Fruit fly (Drosophila melanogaster) whole organism, embryonic: ENCODE data around the gene Dbp21E2.

ENCODE experiments used
- Antp ChIP-seq: fragments of 200-800 bp; sonication (Bioruptor generic); optimal IDR thresholded peaks from 3 replicates; lab custom pipeline; 2016; ENCODE audit warnings: missing biosample characterization, missing genetic modification characterization
- Atf-2 ChIP-seq: fragments of 200-800 bp; sonication (Bioruptor generic); optimal IDR thresholded peaks from 2 replicates; lab custom pipeline; 2016; ENCODE audit warnings: missing biosample characterization, missing genetic modification characterization
- CG10209 ChIP-seq: fragments of 200-800 bp; sonication (Bioruptor generic); optimal IDR thresholded peaks from 3 replicates; lab custom pipeline; 2017; ENCODE audit warnings: missing biosample characterization, mild to moderate bottlenecking, missing genetic modification characterization, missing genetic modification reagents
- CG1024 ChIP-seq: fragments of 200-800 bp; sonication (Bioruptor generic); IDR thresholded peaks from 2 replicates; pipeline ENCODE4 v1.3.6; 2022; ENCODE audit warnings: missing biosample characterization, missing genetic modification characterization
- CG10366 ChIP-seq: fragments of 200-800 bp; sonication (Bioruptor generic); IDR thresholded peaks from 2 replicates; pipeline ENCODE4 v1.3.6; 2022; ENCODE audit warnings: missing biosample characterization, missing genetic modification characterization
- CG11456 ChIP-seq: fragments of 200-800 bp; sonication (Bioruptor generic); IDR thresholded peaks from 3 replicates; pipeline ENCODE4 v1.3.6; 2022; ENCODE audit warnings: missing biosample characterization, missing genetic modification characterization
- CG11504 ChIP-seq: fragments of 200-800 bp; sonication (Bioruptor generic); optimal IDR thresholded peaks from 3 replicates; lab custom pipeline; 2019; ENCODE audit warnings: missing biosample characterization, mild to moderate bottlenecking, missing genetic modification characterization, moderate library complexity
- CG12236 ChIP-seq: fragments of 200-800 bp; sonication (Bioruptor generic); optimal IDR thresholded peaks from 2 replicates; lab custom pipeline; 2016; ENCODE audit warnings: missing biosample characterization, missing genetic modification characterization
- CG12659 ChIP-seq: fragments of 200-800 bp; sonication (Bioruptor generic); optimal IDR thresholded peaks from 3 replicates; lab custom pipeline; 2017; ENCODE audit warnings: mild to moderate bottlenecking, missing biosample characterization, missing genetic modification reagents, missing genetic modification characterization
- CG13624 ChIP-seq: fragments of 200-800 bp; sonication (Bioruptor generic); optimal IDR thresholded peaks from 2 replicates; lab custom pipeline; 2016; ENCODE audit warnings: missing biosample characterization, missing genetic modification characterization
- CG14710 ChIP-seq: fragments of 200-800 bp; sonication (Bioruptor generic); optimal IDR thresholded peaks from 3 replicates; lab custom pipeline; 2019; ENCODE audit warnings: missing biosample characterization, mild to moderate bottlenecking, missing genetic modification characterization, moderate library complexity
- CG14965 ChIP-seq: fragments of 200-800 bp; sonication (Bioruptor generic); optimal IDR thresholded peaks from 2 replicates; lab custom pipeline; 2016; ENCODE audit warnings: missing biosample characterization, missing genetic modification characterization, borderline replicate concordance
- CG15073 ChIP-seq: fragments of 200-800 bp; sonication (Bioruptor generic); optimal IDR thresholded peaks from 2 replicates; lab custom pipeline; 2016; ENCODE audit warnings: missing biosample characterization, missing genetic modification characterization
- CG15514 ChIP-seq: fragments of 200-800 bp; sonication (Bioruptor generic); optimal IDR thresholded peaks from 3 replicates; lab custom pipeline; 2017; ENCODE audit warnings: missing biosample characterization, missing genetic modification characterization, mild to moderate bottlenecking, moderate library complexity, missing genetic modification reagents
- CG15696 ChIP-seq: fragments of 200-800 bp; sonication (Bioruptor generic); optimal IDR thresholded peaks from 2 replicates; lab custom pipeline; 2019; ENCODE audit warnings: missing biosample characterization, mild to moderate bottlenecking, missing genetic modification characterization, moderate library complexity
- CG16863 ChIP-seq: fragments of 200-800 bp; sonication (Bioruptor generic); optimal IDR thresholded peaks from 3 replicates; lab custom pipeline; 2016; ENCODE audit warnings: missing biosample characterization, missing genetic modification characterization
- CG17186 ChIP-seq: fragments of 200-800 bp; sonication (Bioruptor generic); optimal IDR thresholded peaks from 3 replicates; lab custom pipeline; 2017; ENCODE audit warnings: missing biosample characterization, missing genetic modification reagents, missing genetic modification characterization
- CG18764 ChIP-seq: fragments of 200-800 bp; sonication (Bioruptor generic); optimal IDR thresholded peaks from 3 replicates; lab custom pipeline; 2016; ENCODE audit warnings: missing biosample characterization, missing genetic modification characterization
- CG2129 ChIP-seq: fragments of 200-800 bp; sonication (Bioruptor generic); IDR thresholded peaks from 2 replicates; pipeline ENCODE4 v1.3.6; 2022; ENCODE audit warnings: missing biosample characterization, missing genetic modification characterization; ENCODE audit not compliant: partially characterized antibody
- CG33213 ChIP-seq: fragments of 200-800 bp; sonication (Bioruptor generic); optimal IDR thresholded peaks from 3 replicates; lab custom pipeline; 2016; ENCODE audit warnings: missing biosample characterization, missing genetic modification characterization
- CG4282 ChIP-seq: fragments of 200-800 bp; sonication (Bioruptor generic); optimal IDR thresholded peaks from 2 replicates; lab custom pipeline; 2016; ENCODE audit warnings: missing biosample characterization, missing genetic modification characterization
- Dbx ChIP-seq: fragments of 200-800 bp; sonication (Bioruptor generic); IDR thresholded peaks from 3 replicates; pipeline ENCODE4 v1.3.6; 2022; ENCODE audit warnings: missing biosample characterization, missing genetic modification characterization
- Dip3 ChIP-seq: fragments of 200-800 bp; sonication (Bioruptor generic); optimal IDR thresholded peaks from 3 replicates; lab custom pipeline; 2016; ENCODE audit warnings: missing biosample characterization, missing genetic modification characterization
- Dp ChIP-seq: fragments of 200-800 bp; sonication (Bioruptor generic); optimal IDR thresholded peaks from 2 replicates; lab custom pipeline; 2018; ENCODE audit warnings: missing biosample characterization, mild to moderate bottlenecking, missing genetic modification characterization, moderate library complexity
- Elba2 ChIP-seq: fragments of 200-800 bp; sonication (Bioruptor generic); optimal IDR thresholded peaks from 3 replicates; lab custom pipeline; 2016; ENCODE audit warnings: missing biosample characterization, missing genetic modification characterization
- Ets97D ChIP-seq: fragments of 200-800 bp; sonication (Bioruptor generic); optimal IDR thresholded peaks from 3 replicates; lab custom pipeline; 2016; ENCODE audit warnings: missing biosample characterization, missing genetic modification characterization
- Fer1 ChIP-seq: fragments of 200-800 bp; sonication (Bioruptor generic); optimal IDR thresholded peaks from 2 replicates; lab custom pipeline; 2017; ENCODE audit warnings: missing biosample characterization, mild to moderate bottlenecking, missing genetic modification characterization
- Gsc ChIP-seq: fragments of 200-800 bp; sonication (Bioruptor generic); IDR thresholded peaks from 2 replicates; pipeline ENCODE4 v1.3.6; 2022; ENCODE audit warnings: missing biosample characterization, missing genetic modification characterization
- H2.0 ChIP-seq: fragments of 200-800 bp; sonication (Bioruptor generic); IDR thresholded peaks from 2 replicates; pipeline ENCODE4 v1.3.6; 2022; ENCODE audit warnings: missing biosample characterization, missing genetic modification characterization
- HHEX ChIP-seq: fragments of 200-800 bp; sonication (Bioruptor generic); optimal IDR thresholded peaks from 3 replicates; lab custom pipeline; 2017; ENCODE audit warnings: missing biosample characterization, mild to moderate bottlenecking, missing genetic modification characterization, missing genetic modification reagents
- HLH4C ChIP-seq: fragments of 200-800 bp; sonication (Bioruptor generic); IDR thresholded peaks from 3 replicates; pipeline ENCODE4 v1.3.6; 2022; ENCODE audit warnings: missing biosample characterization, missing genetic modification characterization; ENCODE audit not compliant: partially characterized antibody
- Kr ChIP-seq: fragments of 200-800 bp; sonication (Bioruptor generic); optimal IDR thresholded peaks from 2 replicates; lab custom pipeline; 2017; ENCODE audit warnings: missing biosample characterization, mild to moderate bottlenecking, missing genetic modification characterization
- Sry-δ ChIP-seq: fragments of 200-800 bp; sonication (Bioruptor generic); optimal IDR thresholded peaks from 2 replicates; lab custom pipeline; 2016; ENCODE audit warnings: missing biosample characterization, missing genetic modification characterization
- Taf1 ChIP-seq: fragments of 200-800 bp; sonication (Bioruptor generic); IDR thresholded peaks from 2 replicates; pipeline ENCODE4 v1.3.6; 2022; ENCODE audit warnings: missing biosample characterization, missing genetic modification characterization
- ato ChIP-seq: fragments of 200-800 bp; sonication (Bioruptor generic); IDR thresholded peaks from 2 replicates; pipeline ENCODE4 v1.3.6; 2022; ENCODE audit warnings: missing biosample characterization, missing genetic modification characterization; ENCODE audit not compliant: partially characterized antibody
- btn ChIP-seq: fragments of 200-800 bp; sonication (Bioruptor generic); optimal IDR thresholded peaks from 2 replicates; lab custom pipeline; 2016; ENCODE audit warnings: missing biosample characterization, missing genetic modification characterization
- caup ChIP-seq: fragments of 200-800 bp; sonication (Bioruptor generic); optimal IDR thresholded peaks from 3 replicates; lab custom pipeline; 2017; ENCODE audit warnings: missing biosample characterization, mild to moderate bottlenecking, missing genetic modification characterization, moderate library complexity; ENCODE audit not compliant: severe bottlenecking
- chn ChIP-seq: fragments of 200-800 bp; sonication (Bioruptor generic); optimal IDR thresholded peaks from 2 replicates; lab custom pipeline; 2016; ENCODE audit warnings: missing biosample characterization, missing genetic modification characterization
- ci ChIP-seq: fragments of 200-800 bp; sonication (Bioruptor generic); IDR thresholded peaks from 3 replicates; pipeline ENCODE4 v1.3.6; 2022; ENCODE audit warnings: missing biosample characterization, missing genetic modification characterization
- cwo ChIP-seq: fragments of 200-800 bp; sonication (Bioruptor generic); optimal IDR thresholded peaks from 3 replicates; lab custom pipeline; 2017; ENCODE audit warnings: missing biosample characterization, missing genetic modification characterization, mild to moderate bottlenecking, moderate library complexity, missing genetic modification reagents
- ewg ChIP-seq: fragments of 200-800 bp; sonication (Bioruptor generic); optimal IDR thresholded peaks from 3 replicates; lab custom pipeline; 2017; ENCODE audit warnings: mild to moderate bottlenecking, missing biosample characterization, missing genetic modification reagents, missing genetic modification characterization
- klu ChIP-seq: fragments of 200-800 bp; sonication (Bioruptor generic); IDR thresholded peaks from 2 replicates; pipeline ENCODE4 v1.3.6; 2022; ENCODE audit warnings: missing biosample characterization, missing genetic modification characterization
- lilli ChIP-seq: fragments of 200-800 bp; sonication (Bioruptor generic); optimal IDR thresholded peaks from 3 replicates; lab custom pipeline; 2016; ENCODE audit warnings: missing biosample characterization, missing genetic modification characterization
- nau ChIP-seq: fragments of 200-800 bp; sonication (Bioruptor generic); optimal IDR thresholded peaks from 3 replicates; lab custom pipeline; 2017; ENCODE audit warnings: missing biosample characterization, mild to moderate bottlenecking, missing genetic modification characterization, missing genetic modification reagents
- pan ChIP-seq, 4 experiments: fragments of >200 bp in 3 of 4; fragments of 200-800 bp in 1 of 4; sonication (Bioruptor generic) in 1 of 4; optimal IDR thresholded peaks in 3 of 4; IDR thresholded peaks in 1 of 4; 2 replicates each; pipeline versions ENCODE4 v1.3.6 to Lab custom; 2017 to 2022; ENCODE audit warnings: missing biosample characterization in 2 of 4, missing genetic modification characterization in 2 of 4, mixed read lengths in 1 of 4
- sens ChIP-seq: fragments of 200-800 bp; sonication (Bioruptor generic); peaks from one replicate; lab custom pipeline; 2016; ENCODE audit warnings: missing biosample characterization, missing genetic modification characterization
- so ChIP-seq: fragments of 200-800 bp; sonication (Bioruptor generic); IDR thresholded peaks from 3 replicates; pipeline ENCODE4 v1.3.6; 2022; ENCODE audit warnings: missing biosample characterization, missing genetic modification characterization
- sug ChIP-seq: fragments of 200-800 bp; optimal IDR thresholded peaks from 2 replicates; lab custom pipeline; 2019; ENCODE audit warnings: missing biosample characterization, mild to moderate bottlenecking, missing genetic modification characterization, moderate library complexity

Gene Dbp21E2

DNA sequence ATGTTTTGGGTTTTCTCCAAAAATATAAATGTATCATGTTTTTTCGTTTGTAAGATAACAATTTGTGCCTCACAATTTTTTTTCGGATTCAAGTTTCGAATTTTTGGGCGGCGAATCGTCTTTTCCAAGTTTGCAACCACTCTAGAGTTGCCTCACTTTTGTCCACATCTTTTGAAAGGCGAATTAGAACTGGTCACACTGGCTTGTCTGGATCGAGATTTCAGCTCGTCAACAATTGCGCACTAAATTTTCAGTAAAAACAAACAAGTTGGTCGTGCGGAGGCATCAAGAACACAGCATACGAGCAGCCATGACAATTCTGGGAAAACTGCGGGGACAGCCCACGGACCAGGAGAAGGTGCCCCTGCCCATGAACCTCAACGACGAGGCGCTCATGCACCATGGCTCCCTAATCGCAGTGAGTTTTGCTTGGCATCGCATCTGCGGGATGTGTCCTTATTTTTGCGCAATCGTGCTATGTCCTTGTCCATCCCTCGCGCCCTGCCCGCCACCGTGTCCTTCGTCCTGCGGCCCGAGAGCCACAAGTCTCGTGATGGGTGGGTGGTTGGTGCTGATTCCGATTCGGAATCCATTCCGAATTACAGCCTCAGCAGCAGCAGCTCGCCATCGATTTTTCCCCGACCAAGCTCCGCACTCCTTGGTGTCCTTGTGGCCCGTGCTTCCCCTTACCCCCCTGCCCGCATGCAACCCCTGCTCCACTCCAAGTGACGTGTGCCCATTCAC is 10.0 kb downstream of the Dbp21E2 start, which contains the start of gene CG3662 (continued):
- TF ChIP-seq CG16863 (GFP tag; lab: Kevin White, UChicago) (no peak), caup (GFP tag; lab: Kevin White, UChicago) (peak; percentile 18), Sry-δ (peak; percentile 49), Dbx (peak; percentile 5; the same call in 1 of the 3 replicates), HLH4C (GFP tag; lab: Robert Waterston, UW) (0 out of 3 replicates have a peak, but pooled peaks have one; percentile 20), CG15696 (tag; lab: Kevin White, UChicago) (no peak), so (GFP tag; lab: Robert Waterston, UW) (0 out of 3 replicates have a peak, but pooled peaks have one; percentile 29), Taf1 (GFP tag; lab: Robert Waterston, UW) (no peak), CG15514 (GFP tag; lab: Kevin White, UChicago) (peak; percentile 87), nau (GFP tag; lab: Kevin White, UChicago) (no peak), H2.0 (no peak), Ets97D (GFP tag; lab: Kevin White, UChicago) (peak; percentile 71), CG33213 (GFP tag; lab: Kevin White, UChicago) (peak; percentile 22), CG10366 (no peak), btn (GFP tag; lab: Kevin White, UChicago) (no peak), CG10209 (GFP tag; lab: Kevin White, UChicago) (no peak), ewg (peak; percentile 94), Fer1 (GFP tag; lab: Kevin White, UChicago) (peak; percentile 33), sug (tag; lab: Kevin White, UChicago) (peak; percentile 36), CG2129 (no peak), Antp (GFP tag; lab: Kevin White, UChicago) (no peak), CG11456 (GFP tag; lab: Robert Waterston, UW) (no peak), cwo (GFP tag; lab: Kevin White, UChicago) (peak; percentile 67), Elba2 (no peak), CG18764 (GFP tag; lab: Kevin White, UChicago) (peak; percentile 0), CG4282 (GFP tag; lab: Kevin White, UChicago) (no peak), CG1024 (no peak), HHEX (GFP tag; lab: Kevin White, UChicago) (no peak), pan (optimal IDR thresholded peaks at IDR 0.05; lab: Kevin White, UChicago) (no peak), pan (GFP tag; optimal IDR thresholded peaks at IDR 0.05 in 1 of 2, IDR thresholded peaks at IDR 0.05 in 1 of 2) (peak in 1 of 2 experiments; percentile 25), CG12236 (GFP tag; lab: Kevin White, UChicago) (no peak), CG14710 (tag; lab: Kevin White, UChicago) (peak; percentile 63), CG11504 (tag; lab: Kevin White, UChicago) (peak; percentile 46), sens (GFP tag; lab: Kevin White, UChicago) (peak; percentile 62), klu (GFP tag; lab: Robert Waterston, UW) (no peak), ato (GFP tag; lab: Robert Waterston, UW) (peak; percentile 40), CG13624 (GFP tag; lab: Kevin White, UChicago) (peak; percentile 97), Gsc (no peak), CG17186 (GFP tag; lab: Kevin White, UChicago) (peak; percentile 83), CG12659 (GFP tag; lab: Kevin White, UChicago) (peak; percentile 57), ci (GFP tag; lab: Robert Waterston, UW) (peak; percentile 72; the same call in 2 of the 3 replicates), Dp (peak; percentile 98), chn (GFP tag; lab: Kevin White, UChicago) (peak; percentile 17), CG14965 (no peak), Atf-2 (GFP tag; lab: Kevin White, UChicago) (no peak), Kr (GFP tag; lab: Kevin White, UChicago) (no peak), CG15073 (GFP tag; lab: Kevin White, UChicago) (no peak), Dip3 (GFP tag; lab: Kevin White, UChicago) (no peak), lilli (GFP tag; lab: Kevin White, UChicago) (no peak)
